Fruit fly (Drosophila melanogaster) whole organism, embryonic: ENCODE data around the gene jet.

Source experiments
- Bteb2 ChIP-seq: fragments of 200-800 bp; sonication (Bioruptor generic); optimal IDR thresholded peaks from 2 replicates; lab custom pipeline; 2016; ENCODE audit warnings: missing biosample characterization, missing genetic modification characterization
- CG10462 ChIP-seq: fragments of 200-800 bp; sonication (Bioruptor generic); optimal IDR thresholded peaks from 2 replicates; lab custom pipeline; 2016; ENCODE audit warnings: missing biosample characterization, missing genetic modification characterization
- CG10565 ChIP-seq: fragments of 200-800 bp; sonication (Bioruptor generic); optimal IDR thresholded peaks from 3 replicates; lab custom pipeline; 2016; ENCODE audit warnings: missing biosample characterization, mild to moderate bottlenecking, missing genetic modification characterization
- CG10654 ChIP-seq: fragments of 200-800 bp; sonication (Bioruptor generic); optimal IDR thresholded peaks from 2 replicates; lab custom pipeline; 2016; ENCODE audit warnings: missing biosample characterization, missing genetic modification characterization
- CG11456 ChIP-seq: fragments of 200-800 bp; sonication (Bioruptor generic); IDR thresholded peaks from 3 replicates; pipeline ENCODE4 v1.3.6; 2022; ENCODE audit warnings: missing biosample characterization, missing genetic modification characterization
- CG12299 ChIP-seq: fragments of 200-800 bp; sonication (Bioruptor generic); optimal IDR thresholded peaks from 2 replicates; lab custom pipeline; 2018; ENCODE audit warnings: missing biosample characterization, mild to moderate bottlenecking, missing genetic modification characterization
- CG12391 ChIP-seq: fragments of 200-800 bp; sonication (Bioruptor generic); optimal IDR thresholded peaks from 3 replicates; lab custom pipeline; 2018; ENCODE audit warnings: missing biosample characterization, mild to moderate bottlenecking, missing genetic modification characterization, moderate library complexity
- CG13123 ChIP-seq: fragments of 200-800 bp; sonication (Bioruptor generic); optimal IDR thresholded peaks from 2 replicates; lab custom pipeline; 2016; ENCODE audit warnings: missing biosample characterization, missing genetic modification characterization
- CG17829 ChIP-seq: fragments of 200-800 bp; optimal IDR thresholded peaks from 2 replicates; lab custom pipeline; 2019; ENCODE audit warnings: missing biosample characterization, mild to moderate bottlenecking, missing genetic modification characterization, moderate library complexity
- CG2199 ChIP-seq: fragments of 200-800 bp; sonication (Bioruptor generic); IDR thresholded peaks from 3 replicates; pipeline ENCODE4 v1.3.6; 2022; ENCODE audit warnings: missing biosample characterization, missing genetic modification characterization
- CG3407 ChIP-seq: fragments of 200-800 bp; sonication (Bioruptor generic); optimal IDR thresholded peaks from 2 replicates; lab custom pipeline; 2018; ENCODE audit warnings: missing biosample characterization, mild to moderate bottlenecking, missing genetic modification characterization
- CG3838 ChIP-seq: fragments of 200-800 bp; sonication (Bioruptor generic); optimal IDR thresholded peaks from 3 replicates; lab custom pipeline; 2016; ENCODE audit warnings: missing biosample characterization, missing genetic modification characterization
- CG4404 ChIP-seq: fragments of 200-800 bp; sonication (Bioruptor generic); IDR thresholded peaks from 2 replicates; pipeline ENCODE4 v1.3.6; 2022; ENCODE audit warnings: missing biosample characterization, missing genetic modification characterization
- CG4730 ChIP-seq: fragments of 200-800 bp; sonication (Bioruptor generic); IDR thresholded peaks from 2 replicates; pipeline ENCODE4 v1.3.6; 2022; ENCODE audit warnings: missing biosample characterization, missing genetic modification characterization
- CG6254 ChIP-seq: fragments of 200-800 bp; sonication (Bioruptor generic); optimal IDR thresholded peaks from 3 replicates; lab custom pipeline; 2017; ENCODE audit warnings: mild to moderate bottlenecking, missing biosample characterization, missing genetic modification reagents, missing genetic modification characterization
- CG6689 ChIP-seq: fragments of 200-800 bp; sonication (Bioruptor generic); IDR thresholded peaks from 2 replicates; pipeline ENCODE4 v1.3.6; 2022; ENCODE audit warnings: missing biosample characterization, missing genetic modification characterization
- CG8359 ChIP-seq: fragments of 200-800 bp; sonication (Bioruptor generic); optimal IDR thresholded peaks from 2 replicates; lab custom pipeline; 2017; ENCODE audit warnings: missing biosample characterization, mild to moderate bottlenecking, missing genetic modification characterization, borderline replicate concordance
- CG8924 ChIP-seq: fragments of 200-800 bp; optimal IDR thresholded peaks from 3 replicates; lab custom pipeline; 2019; ENCODE audit warnings: missing biosample characterization, mild to moderate bottlenecking, missing genetic modification characterization, moderate library complexity
- CG9817 ChIP-seq: fragments of 200-800 bp; sonication (Bioruptor generic); optimal IDR thresholded peaks from 2 replicates; lab custom pipeline; 2018; ENCODE audit warnings: missing biosample characterization, mild to moderate bottlenecking, missing genetic modification characterization, moderate library complexity
- Dad ChIP-seq: fragments of 200-800 bp; sonication (Bioruptor generic); optimal IDR thresholded peaks from 3 replicates; lab custom pipeline; 2016; ENCODE audit warnings: missing biosample characterization, missing genetic modification characterization
- Fer1 ChIP-seq: fragments of 200-800 bp; sonication (Bioruptor generic); optimal IDR thresholded peaks from 2 replicates; lab custom pipeline; 2017; ENCODE audit warnings: missing biosample characterization, mild to moderate bottlenecking, missing genetic modification characterization
- HLH3B ChIP-seq: fragments of 200-800 bp; sonication (Bioruptor generic); IDR thresholded peaks from 2 replicates; pipeline ENCODE4 v1.3.6; 2022; ENCODE audit warnings: missing biosample characterization, missing genetic modification characterization
- HmgZ ChIP-seq: fragments of 200-800 bp; sonication (Bioruptor generic); optimal IDR thresholded peaks from 2 replicates; lab custom pipeline; 2018; ENCODE audit warnings: missing biosample characterization, mild to moderate bottlenecking, missing genetic modification characterization
- Hr39 ChIP-seq: fragments of >200 bp; optimal IDR thresholded peaks from 2 replicates; lab custom pipeline; 2017
- Med ChIP-seq: fragments of 200-800 bp; sonication (Bioruptor generic); peaks from one replicate; lab custom pipeline; 2016; ENCODE audit warnings: missing biosample characterization, missing genetic modification characterization, mild to moderate bottlenecking, inconsistent platforms, moderate library complexity
- NK7.1 ChIP-seq: fragments of 200-800 bp; sonication (Bioruptor generic); optimal IDR thresholded peaks from 3 replicates; lab custom pipeline; 2016; ENCODE audit warnings: missing biosample characterization, missing genetic modification characterization
- Neu2 ChIP-seq: fragments of 200-800 bp; sonication (Bioruptor generic); optimal IDR thresholded peaks from 3 replicates; lab custom pipeline; 2016; ENCODE audit warnings: missing biosample characterization, missing genetic modification characterization, borderline replicate concordance
- Nf-YA ChIP-seq: fragments of 200-800 bp; sonication (Bioruptor generic); IDR thresholded peaks from 2 replicates; pipeline ENCODE4 v1.3.6; 2022; ENCODE audit warnings: missing biosample characterization, missing genetic modification characterization
- Oli ChIP-seq: fragments of 200-800 bp; sonication (Bioruptor generic); optimal IDR thresholded peaks from 2 replicates; lab custom pipeline; 2018; ENCODE audit warnings: missing biosample characterization, mild to moderate bottlenecking, missing genetic modification characterization, moderate library complexity
- Stat92E ChIP-seq, 3 experiments: fragments of >200 bp in 2 of 3; fragments of 200-800 bp in 1 of 3; sonication (Bioruptor generic) in 1 of 3; optimal IDR thresholded peaks; 2 replicates each; lab custom pipeline; 2017 to 2019; ENCODE audit warnings: missing biosample characterization in 3 of 3, missing genetic modification characterization in 3 of 3, mild to moderate bottlenecking in 1 of 3, moderate library complexity in 1 of 3
- bbx ChIP-seq: fragments of 200-800 bp; sonication (Bioruptor generic); IDR thresholded peaks from 2 replicates; pipeline ENCODE4 v1.3.6; 2022; ENCODE audit warnings: missing biosample characterization, missing genetic modification characterization; ENCODE audit not compliant: partially characterized antibody
- br ChIP-seq: fragments of >200 bp; optimal IDR thresholded peaks from 2 replicates; lab custom pipeline; 2017
- cg ChIP-seq: fragments of 200-800 bp; sonication (Bioruptor generic); optimal IDR thresholded peaks from 3 replicates; lab custom pipeline; 2019; ENCODE audit warnings: missing biosample characterization, mild to moderate bottlenecking, missing genetic modification characterization, moderate library complexity
- corto ChIP-seq: fragments of 200-800 bp; sonication (Bioruptor generic); optimal IDR thresholded peaks from 2 replicates; lab custom pipeline; 2016; ENCODE audit warnings: missing biosample characterization, mild to moderate bottlenecking, missing genetic modification characterization, moderate library complexity
- en ChIP-seq: fragments of 200-800 bp; sonication (Bioruptor generic); optimal IDR thresholded peaks from 2 replicates; lab custom pipeline; 2016; ENCODE audit warnings: missing biosample characterization, missing genetic modification characterization
- eve ChIP-seq, 2 experiments: fragments of >200 bp; optimal IDR thresholded peaks; 2 replicates each; lab custom pipeline; 2017; ENCODE audit warnings: missing biosample characterization in 2 of 2, missing genetic modification characterization in 2 of 2
- fd102C ChIP-seq: fragments of 200-800 bp; sonication (Bioruptor generic); optimal IDR thresholded peaks from 2 replicates; lab custom pipeline; 2018; ENCODE audit warnings: missing biosample characterization, mild to moderate bottlenecking, missing genetic modification characterization, moderate library complexity
- knrl ChIP-seq: fragments of 200-800 bp; sonication (Bioruptor generic); IDR thresholded peaks from 3 replicates; pipeline ENCODE4 v1.3.6; 2022; ENCODE audit warnings: missing biosample characterization, missing genetic modification characterization; ENCODE audit not compliant: partially characterized antibody
- lilli ChIP-seq: fragments of 200-800 bp; sonication (Bioruptor generic); optimal IDR thresholded peaks from 3 replicates; lab custom pipeline; 2016; ENCODE audit warnings: missing biosample characterization, missing genetic modification characterization
- lov ChIP-seq, 2 experiments: fragments of 200-800 bp in 1 of 2; fragments of >200 bp in 1 of 2; sonication (Bioruptor generic) in 1 of 2; IDR thresholded peaks in 1 of 2; optimal IDR thresholded peaks in 1 of 2; 2 replicates in 1 of 2; 3 replicates in 1 of 2; pipeline versions ENCODE4 v1.3.6 to Lab custom; 2017 to 2022; ENCODE audit warnings: missing biosample characterization in 1 of 2, missing genetic modification characterization in 1 of 2
- nau ChIP-seq: fragments of 200-800 bp; sonication (Bioruptor generic); optimal IDR thresholded peaks from 3 replicates; lab custom pipeline; 2017; ENCODE audit warnings: missing biosample characterization, mild to moderate bottlenecking, missing genetic modification characterization, missing genetic modification reagents
- pho ChIP-seq: fragments of 200-800 bp; sonication (Bioruptor generic); optimal IDR thresholded peaks from 2 replicates; lab custom pipeline; 2016; ENCODE audit warnings: missing biosample characterization, missing genetic modification characterization
- row ChIP-seq: fragments of 200-800 bp; sonication (Bioruptor generic); IDR thresholded peaks from 3 replicates; pipeline ENCODE4 v1.3.6; 2022; ENCODE audit warnings: missing biosample characterization, missing genetic modification characterization
- sd ChIP-seq: fragments of 200-800 bp; sonication (Bioruptor generic); optimal IDR thresholded peaks from 3 replicates; lab custom pipeline; 2018; ENCODE audit warnings: missing biosample characterization, mild to moderate bottlenecking, missing genetic modification characterization, moderate library complexity
- slbo ChIP-seq: fragments of 200-800 bp; sonication (Bioruptor generic); IDR thresholded peaks from 2 replicates; pipeline ENCODE4 v1.3.6; 2022; ENCODE audit warnings: missing biosample characterization, missing genetic modification characterization
- tll ChIP-seq, 2 experiments: fragments of 200-800 bp in 1 of 2; fragments of >200 bp in 1 of 2; sonication (Bioruptor generic) in 1 of 2; optimal IDR thresholded peaks; 2 replicates each; lab custom pipeline; 2017 to 2019; ENCODE audit warnings: missing biosample characterization in 2 of 2, missing genetic modification characterization in 2 of 2, mild to moderate bottlenecking in 1 of 2, moderate library complexity in 1 of 2
- trem ChIP-seq: fragments of 200-800 bp; optimal IDR thresholded peaks from 3 replicates; lab custom pipeline; 2019; ENCODE audit warnings: missing biosample characterization, mild to moderate bottlenecking, missing genetic modification characterization, moderate library complexity
- trh ChIP-seq: fragments of 200-800 bp; sonication (Bioruptor generic); optimal IDR thresholded peaks from 2 replicates; lab custom pipeline; 2016; ENCODE audit warnings: missing biosample characterization, missing genetic modification characterization
- unc-4 ChIP-seq: fragments of 200-800 bp; sonication (Bioruptor generic); IDR thresholded peaks from 2 replicates; pipeline ENCODE4 v1.3.6; 2022; ENCODE audit warnings: missing biosample characterization, missing genetic modification characterization; ENCODE audit not compliant: partially characterized antibody
- wek ChIP-seq: fragments of 200-800 bp; sonication (Bioruptor generic); optimal IDR thresholded peaks from 3 replicates; lab custom pipeline; 2018; ENCODE audit warnings: missing biosample characterization, mild to moderate bottlenecking, missing genetic modification characterization, moderate library complexity

jet gene

dm6 chr2L:4907986-4908385 lies 41.6 kb downstream of the jet start (continued):
- TF ChIP-seq Med (GFP tag; lab: Kevin White, UChicago) (peak; percentile 62), row (GFP tag; lab: Robert Waterston, UW) (peak; percentile 72), CG4404 (no peak), CG3838 (GFP tag; lab: Kevin White, UChicago) (no peak), CG12391 (tag; lab: Kevin White, UChicago) (peak; percentile 83), fd102C (GFP tag; lab: Kevin White, UChicago) (no peak), CG17829 (tag; lab: Kevin White, UChicago) (peak; percentile 72), trh (GFP tag; lab: Kevin White, UChicago) (no peak), CG10565 (GFP tag; lab: Kevin White, UChicago) (no peak), corto (GFP tag; lab: Kevin White, UChicago) (no peak), cg (GFP tag; lab: Kevin White, UChicago) (no peak), lilli (GFP tag; lab: Kevin White, UChicago) (peak; percentile 17), CG6254 (GFP tag; lab: Kevin White, UChicago) (peak; percentile 36), HmgZ (tag; lab: Kevin White, UChicago) (no peak), Bteb2 (GFP tag; lab: Kevin White, UChicago) (no peak), CG8359 (GFP tag; lab: Kevin White, UChicago) (peak; percentile 20), sd (tag; lab: Kevin White, UChicago) (peak; percentile 25), CG12299 (peak; percentile 32), wek (GFP tag; lab: Kevin White, UChicago) (peak; percentile 43), CG13123 (GFP tag; lab: Kevin White, UChicago) (no peak), knrl (no peak), Oli (tag; lab: Kevin White, UChicago) (peak; percentile 86), HLH3B (peak; percentile 88), nau (GFP tag; lab: Kevin White, UChicago) (peak; percentile 74), unc-4 (GFP tag; lab: Robert Waterston, UW) (no peak), CG10654 (peak; percentile 53), CG6689 (GFP tag; lab: Robert Waterston, UW) (peak; percentile 64), CG8924 (tag; lab: Kevin White, UChicago) (peak; percentile 79), Hr39 (lab: Kevin White, UChicago) (no peak), Fer1 (peak; percentile 79), Nf-YA (GFP tag; lab: Robert Waterston, UW) (peak; percentile 60; the same call in 1 of the 2 replicates), br (lab: Kevin White, UChicago) (no peak), CG2199 (0 out of 3 replicates have a peak, but pooled peaks have one; percentile 33), NK7.1 (GFP tag; lab: Kevin White, UChicago) (no peak), Neu2 (GFP tag; lab: Kevin White, UChicago) (no peak), CG11456 (GFP tag; lab: Robert Waterston, UW) (no peak), Dad (GFP tag; lab: Kevin White, UChicago) (peak; percentile 4), en (GFP tag; lab: Kevin White, UChicago) (no peak), CG4730 (GFP tag; lab: Robert Waterston, UW) (peak; percentile 57; the same call in 1 of the 2 replicates), bbx (GFP tag; lab: Robert Waterston, UW) (no peak), Stat92E (GFP tag; optimal IDR thresholded peaks at IDR 0.05; lab: Kevin White, UChicago) (no peak), lov (optimal IDR thresholded peaks at IDR 0.05; lab: Kevin White, UChicago) (no peak), lov (GFP tag; IDR thresholded peaks at IDR 0.05; lab: Robert Waterston, UW) (no peak), CG3407 (GFP tag; lab: Kevin White, UChicago) (peak; percentile 75), CG10462 (peak; percentile 64), tll (GFP tag; optimal IDR thresholded peaks at IDR 0.05; lab: Kevin White, UChicago) (no peak), trem (tag; lab: Kevin White, UChicago) (peak; percentile 7), CG9817 (tag; lab: Kevin White, UChicago) (peak; percentile 21), eve (GFP tag; optimal IDR thresholded peaks at IDR 0.05; lab: Kevin White, UChicago) (peak in 1 of 2 experiments; percentile 90), pho (GFP tag; lab: Kevin White, UChicago) (no peak), slbo (GFP tag; lab: Robert Waterston, UW) (peak; percentile 49; the same call in 1 of the 2 replicates)
